Fruit fly (Drosophila melanogaster) ovary, adult (tissue): Measurements from ENCODE around the gene Sil1.

ENCODE experiments used
- CG17801 ChIP-seq: fragments of 200-800 bp; optimal IDR thresholded peaks from 2 replicates; lab custom pipeline; 2019; ENCODE audit warnings: missing biosample characterization, mild to moderate bottlenecking, missing genetic modification characterization, moderate library complexity; ENCODE audit not compliant: partially characterized antibody

Sil1 gene

DNA sequence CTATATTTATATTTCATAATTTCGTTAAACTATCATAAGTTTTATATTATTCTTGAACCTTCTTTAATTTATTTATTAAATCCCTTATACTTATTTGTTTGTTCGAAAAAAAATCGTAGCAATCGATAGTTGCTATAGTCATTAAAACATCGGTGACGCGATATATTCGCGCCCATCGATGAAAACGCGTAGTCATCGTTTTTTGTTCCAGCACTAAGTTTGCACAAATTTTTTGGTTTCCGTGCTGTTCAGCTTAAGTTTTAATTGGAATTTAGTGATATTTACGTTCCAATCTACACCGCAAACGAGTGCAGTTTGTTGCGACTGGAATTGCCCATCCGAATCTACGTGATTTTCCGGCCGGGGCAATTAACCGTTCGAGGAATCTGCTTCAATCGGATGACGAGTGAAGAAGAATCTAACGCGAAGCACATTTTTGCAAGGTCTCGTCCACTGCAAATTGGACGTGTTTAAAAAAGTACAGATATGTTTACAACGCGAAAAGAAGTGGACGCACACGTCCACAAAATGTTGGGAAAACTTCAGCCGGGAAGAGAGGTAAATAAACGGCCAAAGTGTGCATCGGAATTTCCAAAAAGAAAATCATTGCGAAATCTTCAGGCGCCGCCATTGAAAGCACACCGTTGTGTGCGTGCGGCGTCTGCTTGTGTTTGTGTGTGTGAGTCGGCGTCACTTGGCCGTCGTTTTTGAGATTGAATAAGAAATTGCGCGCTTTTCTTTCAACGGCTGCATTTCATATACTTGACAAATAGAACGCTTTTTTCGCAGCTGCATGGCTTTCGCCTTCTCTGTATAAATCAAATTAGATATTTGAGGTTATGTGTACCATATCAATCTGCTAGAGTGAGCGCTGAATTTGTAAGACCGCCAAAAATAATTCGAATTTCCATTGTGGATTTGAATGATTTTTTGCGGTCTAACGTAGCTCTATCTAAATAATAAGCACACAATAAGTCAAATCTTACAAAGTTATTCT, 14.1 kb upstream of the Sil1 start, which contains the start of gene Nup358:
Gene Nup358 (plus strand): TSS at position 204 of the 997 bp plus-strand sequence.
- peak; percentile 66 for TF ChIP-seq CG17801

DNA sequence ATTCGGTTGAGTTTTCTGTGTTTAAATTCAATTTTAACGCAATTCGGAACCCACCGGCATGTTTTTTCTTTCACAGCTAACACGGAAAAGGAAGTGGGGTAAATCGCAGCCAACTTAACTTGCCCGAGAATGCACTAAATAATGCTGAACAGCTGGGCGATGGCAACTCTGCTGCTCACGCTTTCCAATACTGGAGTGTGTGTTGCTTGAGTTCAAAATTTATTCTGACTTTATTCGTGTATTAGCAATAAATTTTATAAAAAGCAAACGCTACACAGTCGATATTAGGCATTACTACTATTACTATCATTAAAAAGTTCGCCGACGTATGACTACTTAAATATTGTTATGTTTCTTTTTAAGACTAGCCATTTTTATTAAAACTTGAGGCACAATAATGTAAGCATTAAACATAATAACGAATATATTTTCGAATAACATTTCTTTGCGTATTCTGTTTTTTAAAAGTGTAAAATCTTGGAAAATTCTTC, 12.1 kb upstream of the Sil1 start, which contains the start of the genes RpS27 and Nup37:
Gene RpS27 (minus strand): TSS at position 136 of the 491 bp plus-strand sequence.
Gene Nup37 (plus strand): TSS at position 280 of the 491 bp plus-strand sequence.
- TF ChIP-seq CG17801: peak; percentile 89

DNA sequence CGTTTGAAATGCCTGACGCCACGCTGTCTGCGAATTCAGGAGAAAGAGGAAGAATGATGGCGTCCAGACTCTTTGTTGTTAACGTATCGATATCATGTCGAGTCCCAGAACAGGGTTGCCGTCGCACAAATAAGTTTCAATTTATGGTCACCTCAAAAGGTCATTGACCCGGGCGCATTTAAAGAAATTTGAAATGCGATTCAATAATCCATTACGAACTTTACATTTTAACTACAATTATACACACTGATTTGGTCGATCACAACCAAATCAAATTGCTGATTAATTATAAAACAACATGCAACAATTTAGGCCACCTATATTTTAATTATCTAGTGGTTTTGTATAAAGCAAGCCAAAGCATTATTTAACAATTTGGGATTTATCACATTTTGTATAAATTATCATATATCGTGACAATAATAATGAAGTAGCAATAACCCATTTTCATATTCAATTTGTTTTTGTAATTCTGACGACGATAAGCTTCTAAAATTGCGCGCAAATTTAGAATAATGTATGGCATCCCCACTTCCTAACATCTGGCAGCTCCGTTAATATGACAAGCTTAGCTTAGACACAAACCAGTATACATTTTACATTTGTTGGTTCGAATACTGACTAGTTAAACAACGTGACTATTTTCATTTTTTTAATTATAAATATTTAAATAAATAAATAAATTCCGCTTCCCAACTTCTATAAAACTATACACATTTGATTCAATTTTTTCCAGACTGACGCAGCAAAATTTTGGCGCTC, 9.9 kb upstream of the Sil1 start, which contains the start of gene bam:
Gene bam (minus strand): TSS at position 58 of the 762 bp plus-strand sequence.
- no peak for TF ChIP-seq CG17801

DNA sequence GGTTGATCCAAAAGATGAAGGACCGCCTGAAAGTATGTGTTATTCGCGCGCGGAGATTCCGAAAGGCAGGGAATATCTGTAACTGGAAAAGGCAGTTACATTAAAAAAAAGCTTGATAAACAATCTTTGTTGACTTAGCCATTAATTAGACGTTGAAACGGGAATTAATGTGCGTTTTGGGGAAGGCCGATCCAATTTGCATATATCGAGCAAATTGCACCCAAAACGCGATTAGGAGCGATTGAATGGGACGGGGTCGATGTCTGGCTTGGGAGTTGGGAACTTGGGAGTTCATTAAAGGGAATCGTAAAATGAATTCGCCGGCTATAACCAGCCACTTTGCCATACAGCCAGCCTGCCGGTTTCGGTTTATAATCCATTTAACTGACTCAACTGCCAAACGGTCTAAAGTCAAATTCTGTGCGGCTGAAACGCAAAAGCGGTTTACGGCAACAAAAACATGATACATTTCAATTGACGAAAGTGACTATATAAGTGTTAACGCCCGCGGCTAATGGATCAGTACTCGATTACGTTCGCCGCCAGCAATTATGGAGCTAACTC, 6.3 kb upstream of the Sil1 start, which contains the start of gene CG11854:
Gene CG11854 (plus strand): TSS at position 514 of the 564 bp plus-strand sequence.
- TF ChIP-seq CG17801: no peak

DNA sequence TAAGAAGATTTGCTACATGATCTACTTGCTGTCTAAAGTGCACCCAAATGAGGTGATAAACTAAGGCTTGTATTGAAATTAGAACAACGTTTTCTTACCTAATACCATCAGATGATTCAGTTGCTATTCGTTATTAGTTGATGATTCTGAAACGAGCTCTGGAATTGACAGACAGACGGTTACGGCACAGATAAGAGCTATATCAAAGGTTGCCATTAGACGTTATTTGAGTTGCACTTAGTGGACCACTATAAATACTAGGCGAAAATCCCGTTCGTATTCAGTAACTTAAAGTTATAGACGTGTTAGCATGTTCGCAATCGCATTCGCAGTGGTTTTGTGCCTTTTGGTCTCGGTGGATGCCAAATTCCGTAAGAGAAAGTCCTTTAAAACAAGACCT, 4.6 kb upstream of the Sil1 start, which contains the start of gene to:
Gene to (plus strand): TSS at position 301 of the 400 bp plus-strand sequence.
- no peak for TF ChIP-seq CG17801

DNA sequence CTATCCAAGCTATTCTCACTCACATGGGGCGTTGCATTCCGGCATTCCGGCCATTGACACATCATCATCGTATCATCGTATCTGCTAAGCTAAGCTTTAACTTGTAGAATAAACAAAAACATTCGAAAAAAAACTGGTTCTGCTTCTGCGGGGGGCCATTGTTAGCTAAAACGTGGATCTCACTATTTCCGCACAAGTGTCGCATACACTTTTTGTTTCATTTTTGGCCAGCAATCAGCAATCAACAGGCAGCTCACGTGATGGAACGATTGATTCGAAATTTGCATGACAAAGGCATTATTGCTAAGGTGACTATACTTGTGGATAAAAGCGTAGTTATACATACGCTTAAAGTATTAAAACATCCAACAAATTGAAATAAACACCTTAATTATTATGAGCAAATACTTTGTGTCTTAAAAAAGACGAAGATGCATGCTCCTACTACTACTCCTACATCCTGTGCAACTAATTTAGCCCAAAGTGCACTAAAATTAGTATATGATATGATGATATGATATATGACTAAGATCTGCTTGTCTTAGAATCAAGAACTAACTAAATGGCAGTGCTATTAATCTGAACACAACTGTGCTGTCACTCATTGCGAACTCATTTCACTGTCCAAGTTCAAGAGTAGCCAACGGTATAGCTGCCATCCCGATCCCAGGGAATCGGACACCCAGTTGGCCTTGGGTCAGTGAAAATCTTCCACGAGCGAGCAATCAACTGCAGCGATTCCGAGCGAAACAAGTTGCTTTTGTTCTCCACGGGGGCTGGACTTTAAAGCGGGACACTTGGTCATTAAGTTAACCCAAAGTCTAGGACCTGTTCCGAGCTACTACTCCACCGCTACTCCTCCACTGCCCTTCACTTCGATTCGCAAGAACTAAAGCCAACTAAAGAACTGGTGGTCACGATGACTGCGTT, 3.7 kb upstream of the Sil1 start:
- no peak for TF ChIP-seq CG17801

DNA sequence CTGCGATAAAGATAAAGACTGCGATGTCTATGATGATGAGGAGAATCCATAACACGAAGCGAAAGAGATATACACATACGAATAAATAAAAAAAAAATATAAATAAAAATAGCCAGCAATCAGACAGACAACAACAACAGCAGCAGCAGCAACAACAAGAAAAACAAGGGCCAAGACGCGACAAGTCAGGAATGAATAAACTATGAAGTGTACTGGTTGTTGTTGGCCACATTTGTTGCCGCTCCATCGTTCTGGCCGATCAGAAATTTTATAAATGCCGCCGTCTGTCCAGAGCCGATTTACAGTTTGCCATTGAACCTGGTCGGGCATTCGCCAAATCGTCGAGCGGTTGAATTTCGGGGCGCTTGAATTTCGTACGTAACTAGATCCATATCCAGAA, 2.0 kb upstream of the Sil1 start, which contains the start of gene Jhbp7:
Gene Jhbp7 (plus strand): TSS at position 301 of the 400 bp plus-strand sequence.
- TF ChIP-seq CG17801: no peak

DNA sequence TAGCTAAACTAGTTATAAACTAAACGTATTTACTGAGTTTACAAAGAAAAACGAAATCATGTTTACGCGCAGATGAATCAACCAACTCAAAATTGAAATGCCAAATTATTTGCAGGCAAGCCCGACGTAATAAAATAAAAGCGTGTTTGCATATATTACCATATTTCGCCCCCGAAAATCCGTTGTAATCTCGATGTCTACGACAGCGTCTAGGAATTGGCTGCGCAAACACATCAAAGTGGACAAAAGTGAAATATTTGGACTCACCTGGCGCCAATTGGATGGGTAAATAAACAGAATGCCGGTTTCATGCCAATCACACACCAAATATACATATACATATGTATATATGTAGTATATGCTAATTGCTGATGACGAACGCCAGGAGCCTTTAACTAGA, 792 bp upstream of the Sil1 start:
- no peak for TF ChIP-seq CG17801

DNA sequence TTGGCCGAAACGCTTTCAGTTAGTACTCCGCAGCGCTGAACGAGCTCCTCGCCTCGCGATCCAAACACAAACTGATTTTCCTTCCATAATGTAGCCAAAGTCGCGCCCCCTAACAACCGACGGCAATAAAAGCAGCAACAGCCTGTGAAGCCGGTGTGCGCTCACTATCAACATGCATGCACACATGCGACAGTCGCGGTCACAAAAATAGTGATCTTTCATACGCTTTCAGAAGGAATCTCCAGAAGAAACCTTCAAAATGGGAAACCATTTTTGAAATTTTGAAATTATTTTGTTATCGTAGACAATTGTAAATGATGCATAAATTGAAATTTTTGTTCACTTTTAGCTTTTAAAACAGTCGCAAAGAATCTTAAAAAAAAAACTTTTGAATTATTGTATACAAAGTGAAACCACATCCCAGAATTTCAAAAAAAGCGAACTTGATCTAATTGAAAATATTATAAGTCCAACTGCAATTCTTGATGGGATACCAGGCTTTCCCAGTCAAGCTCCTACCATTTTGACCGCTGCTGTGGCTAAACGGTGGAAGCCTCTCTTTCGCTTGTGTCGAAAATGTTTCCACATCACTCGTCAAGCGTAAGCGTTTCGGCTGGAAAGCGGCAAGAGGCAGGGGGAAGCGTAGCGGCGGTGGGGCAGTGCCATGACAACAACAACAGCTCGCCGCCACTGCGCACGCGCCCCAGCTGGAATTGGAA, 2.9 kb downstream of the Sil1 start, which contains the start of gene Cad96Cb:
Gene Cad96Cb (minus strand): TSS at position 51 of the 719 bp plus-strand sequence.
- peak; percentile 6 for TF ChIP-seq CG17801

DNA sequence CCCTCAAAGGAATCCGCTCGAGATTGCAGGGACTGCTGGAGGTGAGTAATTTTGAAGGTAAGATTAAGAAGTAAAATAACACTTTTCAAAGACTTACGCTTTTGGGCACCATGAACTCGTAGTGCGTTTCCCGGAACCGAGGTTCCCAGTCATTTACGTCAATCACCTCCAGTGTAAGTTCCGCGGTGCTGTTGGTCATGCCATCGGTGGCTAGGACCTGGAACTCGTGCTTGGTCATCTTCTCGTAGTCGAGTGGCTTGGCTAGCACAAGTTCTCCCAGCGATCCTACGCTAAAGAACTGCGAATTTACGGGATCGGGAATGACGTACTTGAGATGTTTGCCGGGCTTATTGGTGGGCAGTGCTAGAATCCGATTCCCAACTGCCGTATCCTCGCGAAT, 9.8 kb downstream of the Sil1 start:
- TF ChIP-seq CG17801: no peak

DNA sequence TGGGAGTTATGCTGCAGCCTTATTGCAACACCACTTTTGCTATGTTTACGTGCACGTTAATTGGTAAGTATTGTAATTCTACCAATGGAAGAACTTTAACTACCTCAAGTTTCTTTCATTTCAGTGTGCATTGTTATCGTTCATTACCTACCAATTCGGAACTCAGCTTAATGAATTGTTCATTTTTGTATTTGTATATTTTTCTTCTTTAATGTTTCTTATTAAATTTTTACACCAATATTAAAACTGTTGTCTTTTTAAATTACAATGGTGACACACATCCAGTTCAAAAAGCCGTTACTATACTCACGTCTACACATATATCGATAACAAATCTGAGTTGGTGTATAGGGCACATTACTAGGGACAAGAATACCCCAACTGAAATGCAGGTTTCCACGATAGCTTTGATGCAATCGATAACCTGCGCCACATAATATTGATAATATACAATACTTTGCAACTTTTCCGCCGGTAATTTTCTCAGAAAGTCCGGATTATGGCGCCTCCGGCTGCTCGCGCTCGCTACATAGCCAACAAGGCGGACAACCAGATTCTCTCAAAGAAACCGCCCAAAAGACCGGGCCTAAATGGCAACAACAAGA, 14.0 kb downstream of the Sil1 start, which contains the start of gene Alg9:
Gene Alg9 (plus strand): TSS at position 387 of the 605 bp plus-strand sequence.
- peak; percentile 0 for TF ChIP-seq CG17801

DNA sequence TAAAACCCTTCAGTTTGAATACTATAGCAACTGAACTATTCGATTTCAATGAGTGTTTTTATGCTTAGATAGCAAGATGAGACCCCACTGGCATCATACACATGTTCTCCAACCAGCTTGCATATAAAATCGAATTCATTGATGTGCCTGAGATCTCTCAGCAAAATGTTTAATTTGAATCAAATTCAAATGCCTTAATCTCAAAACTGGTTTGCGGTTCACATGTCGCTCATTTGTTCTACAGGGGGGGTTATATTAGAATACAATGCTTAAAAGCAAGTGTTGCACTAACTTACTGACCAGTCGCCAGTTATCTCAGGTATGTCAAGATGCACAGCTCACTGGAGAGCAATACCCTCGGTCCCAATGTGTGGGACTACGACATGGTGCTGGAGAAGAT, 16.3 kb downstream of the Sil1 start, which contains the start of gene CG31103:
Gene CG31103 (plus strand): TSS at position 301 of the 400 bp plus-strand sequence.
- no peak for TF ChIP-seq CG17801

DNA sequence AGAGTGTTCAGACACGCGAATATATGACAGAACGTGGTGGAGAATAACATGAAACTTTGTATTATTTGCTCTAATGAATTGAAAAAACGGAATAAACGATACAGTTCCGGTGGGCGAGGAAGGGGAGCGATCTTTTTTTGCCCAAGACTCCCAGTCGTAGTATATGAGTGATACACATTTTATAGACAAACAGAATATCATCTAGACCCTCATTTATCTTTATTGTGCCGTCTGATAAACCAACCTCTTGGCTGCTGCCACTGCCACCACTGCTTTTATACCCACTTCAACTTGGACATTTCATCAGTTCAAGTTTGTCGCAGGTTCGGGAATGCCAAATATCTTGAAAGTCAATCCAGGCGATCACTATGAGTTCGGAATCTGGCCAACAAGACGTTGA, 19.3 kb downstream of the Sil1 start, which contains the start of gene CG31106:
Gene CG31106 (plus strand): TSS at position 301 of the 400 bp plus-strand sequence.
- TF ChIP-seq CG17801: no peak
